Worm (Caenorhabditis elegans) whole organism, L3 larva: Measurements from ENCODE around the gene lim-6.

Source experiments
- ceh-82 ChIP-seq: fragments of 150-350 bp; optimal IDR thresholded peaks from 2 replicates; lab custom pipeline; 2014; ENCODE audit warnings: missing biosample characterization, missing genetic modification characterization
- fos-1 ChIP-seq: fragments of 150-350 bp; optimal IDR thresholded peaks from 2 replicates; lab custom pipeline; 2014; ENCODE audit warnings: missing biosample characterization, missing genetic modification characterization
- nhr-11 ChIP-seq: fragments of 150-350 bp; optimal IDR thresholded peaks from 2 replicates; lab custom pipeline; 2014; ENCODE audit warnings: missing biosample characterization, missing genetic modification characterization
- nhr-28 ChIP-seq: fragments of 150-350 bp; optimal IDR thresholded peaks from 2 replicates; lab custom pipeline; 2014; ENCODE audit warnings: missing biosample characterization, missing genetic modification characterization
- nhr-77 ChIP-seq: fragments of 150-350 bp; optimal IDR thresholded peaks from 2 replicates; lab custom pipeline; 2014; ENCODE audit warnings: missing biosample characterization, missing genetic modification characterization
- pha-4 ChIP-seq: fragments of 150-350 bp; optimal IDR thresholded peaks from 2 replicates; lab custom pipeline; 2014; ENCODE audit warnings: missing biosample characterization, missing genetic modification reagents, missing genetic modification characterization
- snpc-4 ChIP-seq: fragments of 150-350 bp; optimal IDR thresholded peaks from 2 replicates; lab custom pipeline; 2014; ENCODE audit warnings: missing biosample characterization, missing genetic modification characterization
- unc-39 ChIP-seq: sonication (generic microtip); optimal IDR thresholded peaks from 4 replicates; lab custom pipeline; 2017; ENCODE audit warnings: missing biosample characterization, missing genetic modification characterization

ce11 chrX:1044327-1044726, 27.9 kb upstream of the lim-6 start:
- TF ChIP-seq ceh-82 (tag; lab: Kevin White, UChicago): no peak
- TF ChIP-seq pha-4 (tag; lab: Kevin White, UChicago): no peak
- no peak for TF ChIP-seq nhr-11 (tag; lab: Kevin White, UChicago)
- TF ChIP-seq unc-39: no peak
- TF ChIP-seq nhr-77: no peak
- no peak for TF ChIP-seq snpc-4 (tag; lab: Kevin White, UChicago)
- no peak for TF ChIP-seq fos-1 (tag; lab: Kevin White, UChicago)
- TF ChIP-seq nhr-28 (tag; lab: Kevin White, UChicago): no peak
